Fruit fly (Drosophila melanogaster): ENCODE data around the gene Tpt.

Gene Tpt

dm6 chr3L:8440771-8441549, 35.9 kb upstream of the Tpt start (continued):
- TF ChIP-seq CoRest (tag; optimal IDR thresholded peaks at IDR 0.05) (peak; percentile 23), wdn (GFP tag; IDR thresholded peaks at IDR 0.05) (no peak), Meics (GFP tag; optimal IDR thresholded peaks at IDR 0.05) (peak; percentile 63), jumu (GFP tag; optimal IDR thresholded peaks at IDR 0.05) (peak; percentile 25), CG3995 (GFP tag; optimal IDR thresholded peaks at IDR 0.05) (no peak), CG18599 (GFP tag; optimal IDR thresholded peaks at IDR 0.05) (no peak), Mrtf (GFP tag; IDR thresholded peaks at IDR 0.05) (no peak), Mad (GFP tag; optimal IDR thresholded peaks at IDR 0.05) (peak; percentile 28), Myb (GFP tag; optimal IDR thresholded peaks at IDR 0.05) (no peak), Nf-YC (tag; optimal IDR thresholded peaks at IDR 0.05) (no peak), hkb (optimal IDR thresholded peaks at IDR 0.05) (no peak), hkb (GFP tag; IDR thresholded peaks at IDR 0.05) (peak; percentile 46), sisA (GFP tag; IDR thresholded peaks at IDR 0.05) (no peak), ci (GFP tag; IDR thresholded peaks at IDR 0.05) (peak; percentile 18; the same call in 1 of the 3 replicates), odd (GFP tag; optimal IDR thresholded peaks at IDR 0.05) (no peak), CG10147 (GFP tag; optimal IDR thresholded peaks at IDR 0.05) (peak; percentile 1), CG4424 (GFP tag; optimal IDR thresholded peaks at IDR 0.05) (peak; percentile 28), btn (GFP tag; optimal IDR thresholded peaks at IDR 0.05) (no peak), az2 (GFP tag; optimal IDR thresholded peaks at IDR 0.05) (peak; percentile 42), Hsf (GFP tag; optimal IDR thresholded peaks at IDR 0.05) (peak; percentile 32), NK7.1 (GFP tag; optimal IDR thresholded peaks at IDR 0.05) (peak; percentile 24), nmo (GFP tag; optimal IDR thresholded peaks at IDR 0.05) (no peak), Opbp (GFP tag; IDR thresholded peaks at IDR 0.05; ENCODE audit: partially characterized antibody) (no peak), insv (GFP tag; optimal IDR thresholded peaks at IDR 0.05) (no peak), CG9876 (GFP tag; optimal IDR thresholded peaks at IDR 0.05) (no peak), fd96Cb (tag; optimal IDR thresholded peaks at IDR 0.05) (peak; percentile 35), Atf-2 (GFP tag; optimal IDR thresholded peaks at IDR 0.05) (peak; percentile 28), CG6813 (GFP tag; optimal IDR thresholded peaks at IDR 0.05) (peak; percentile 17), gsb-n (tag; optimal IDR thresholded peaks at IDR 0.05) (no peak), bbx (GFP tag; IDR thresholded peaks at IDR 0.05; ENCODE audit: partially characterized antibody) (no peak), gro (GFP tag; optimal IDR thresholded peaks at IDR 0.05) (no peak), Drgx (GFP tag; IDR thresholded peaks at IDR 0.05) (peak; percentile 91), CG34224 (GFP tag; IDR thresholded peaks at IDR 0.05; ENCODE audit: partially characterized antibody) (no peak), CG30403 (GFP tag; optimal IDR thresholded peaks at IDR 0.05) (peak; percentile 68), CG7839 (tag; optimal IDR thresholded peaks at IDR 0.05) (no peak), pnt (GFP tag; optimal IDR thresholded peaks at IDR 0.05) (peak; percentile 24), CG18011 (GFP tag; optimal IDR thresholded peaks at IDR 0.05) (no peak), eyg (GFP tag; optimal IDR thresholded peaks at IDR 0.05) (peak; percentile 44), emc (GFP tag; optimal IDR thresholded peaks at IDR 0.05) (peak; percentile 22), dpn (GFP tag; optimal IDR thresholded peaks at IDR 0.05) (peak; percentile 25 to 47), CG11560 (tag; IDR thresholded peaks at IDR 0.05) (no peak), hbn (GFP tag; IDR thresholded peaks at IDR 0.05; ENCODE audit: partially characterized antibody) (no peak), tin (GFP tag; optimal IDR thresholded peaks at IDR 0.05) (peak; percentile 25), CG13424 (tag; optimal IDR thresholded peaks at IDR 0.05) (peak; percentile 25), D (optimal IDR thresholded peaks at IDR 0.05) (no peak), D (GFP tag; optimal IDR thresholded peaks at IDR 0.05) (peak; percentile 4), her (GFP tag; optimal IDR thresholded peaks at IDR 0.05) (peak; percentile 23), Ada2b (GFP tag; IDR thresholded peaks at IDR 0.05) (peak; percentile 60), CG8924 (tag; optimal IDR thresholded peaks at IDR 0.05) (no peak), CG3281 (GFP tag; optimal IDR thresholded peaks at IDR 0.05) (no peak)

Measured in whole organism, embryonic.